Fruit fly (Drosophila melanogaster) whole organism, embryonic: ENCODE results near the gene CG10584.
A peak's percentile ranks its signal among the peaks of the same experiment; 100 is the strongest.

Experiments
- Abd-B ChIP-seq: fragments of 200-800 bp; sonication (Bioruptor generic); optimal IDR thresholded peaks from 2 replicates; lab custom pipeline; 2018; ENCODE audit warnings: missing biosample characterization, mild to moderate bottlenecking, missing genetic modification characterization, moderate library complexity
- Aef1 ChIP-seq: fragments of 200-800 bp; sonication (Bioruptor generic); IDR thresholded peaks from 3 replicates; pipeline ENCODE4 v1.3.6; 2022; ENCODE audit warnings: missing biosample characterization, missing genetic modification characterization
- CG10959 ChIP-seq: fragments of 200-800 bp; sonication (Bioruptor generic); IDR thresholded peaks from 2 replicates; pipeline ENCODE4 v1.3.6; 2022; ENCODE audit warnings: missing biosample characterization, missing genetic modification characterization
- CG12071 ChIP-seq: fragments of 200-800 bp; sonication (Bioruptor generic); optimal IDR thresholded peaks from 3 replicates; lab custom pipeline; 2018; ENCODE audit warnings: missing biosample characterization, mild to moderate bottlenecking, missing genetic modification characterization
- CG12155 ChIP-seq: fragments of 200-800 bp; sonication (Bioruptor generic); optimal IDR thresholded peaks from 3 replicates; lab custom pipeline; 2016; ENCODE audit warnings: missing biosample characterization, missing genetic modification characterization
- CG1233 ChIP-seq: fragments of 200-800 bp; sonication (Bioruptor generic); optimal IDR thresholded peaks from 4 replicates; lab custom pipeline; 2018; ENCODE audit warnings: missing biosample characterization, mild to moderate bottlenecking, missing genetic modification characterization
- CG13296 ChIP-seq: fragments of 200-800 bp; sonication (Bioruptor generic); optimal IDR thresholded peaks from 3 replicates; lab custom pipeline; 2018; ENCODE audit warnings: missing biosample characterization, mild to moderate bottlenecking, missing genetic modification characterization
- CG13775 ChIP-seq: fragments of 200-800 bp; sonication (Bioruptor generic); optimal IDR thresholded peaks from 3 replicates; lab custom pipeline; 2017; ENCODE audit warnings: missing biosample characterization, mild to moderate bottlenecking, missing genetic modification characterization
- CG1529 ChIP-seq: fragments of 200-800 bp; sonication (Bioruptor generic); optimal IDR thresholded peaks from 3 replicates; lab custom pipeline; 2018; ENCODE audit warnings: missing biosample characterization, missing genetic modification characterization
- CG1603 ChIP-seq: fragments of 200-800 bp; sonication (Bioruptor generic); optimal IDR thresholded peaks from 2 replicates; lab custom pipeline; 2019; ENCODE audit warnings: missing biosample characterization, mild to moderate bottlenecking, missing genetic modification characterization, moderate library complexity
- CG17802 ChIP-seq: fragments of 200-800 bp; sonication (Bioruptor generic); optimal IDR thresholded peaks from 2 replicates; lab custom pipeline; 2018; ENCODE audit warnings: missing biosample characterization, mild to moderate bottlenecking, missing genetic modification characterization, moderate library complexity
- CG18599 ChIP-seq: fragments of 200-800 bp; sonication (Bioruptor generic); optimal IDR thresholded peaks from 3 replicates; lab custom pipeline; 2017; ENCODE audit warnings: missing biosample characterization, missing genetic modification characterization, mild to moderate bottlenecking, moderate library complexity, missing genetic modification reagents
- CG2712 ChIP-seq: fragments of 200-800 bp; optimal IDR thresholded peaks from 3 replicates; lab custom pipeline; 2019; ENCODE audit warnings: missing biosample characterization, mild to moderate bottlenecking, missing genetic modification characterization, moderate library complexity
- CG30403 ChIP-seq: fragments of 200-800 bp; sonication (Bioruptor generic); optimal IDR thresholded peaks from 3 replicates; lab custom pipeline; 2016; ENCODE audit warnings: missing biosample characterization, missing genetic modification characterization
- CG3065 ChIP-seq: fragments of 200-800 bp; sonication (Bioruptor generic); optimal IDR thresholded peaks from 2 replicates; lab custom pipeline; 2016; ENCODE audit warnings: missing biosample characterization, missing genetic modification characterization
- CG3163 ChIP-seq: fragments of 200-800 bp; sonication (Bioruptor generic); optimal IDR thresholded peaks from 3 replicates; lab custom pipeline; 2016; ENCODE audit warnings: missing biosample characterization, missing genetic modification characterization
- CG4707 ChIP-seq: fragments of 200-800 bp; sonication (Bioruptor generic); optimal IDR thresholded peaks from 2 replicates; lab custom pipeline; 2018; ENCODE audit warnings: missing biosample characterization, mild to moderate bottlenecking, missing genetic modification characterization, moderate library complexity
- CG4854 ChIP-seq: fragments of 200-800 bp; sonication (Bioruptor generic); optimal IDR thresholded peaks from 2 replicates; lab custom pipeline; 2016; ENCODE audit warnings: missing biosample characterization, missing genetic modification characterization, inconsistent platforms
- CG9797 ChIP-seq: fragments of 200-800 bp; sonication (Bioruptor generic); optimal IDR thresholded peaks from 3 replicates; lab custom pipeline; 2018; ENCODE audit warnings: missing biosample characterization, mild to moderate bottlenecking, missing genetic modification characterization
- CoRest ChIP-seq: fragments of 200-800 bp; sonication (Bioruptor generic); optimal IDR thresholded peaks from 3 replicates; lab custom pipeline; 2018; ENCODE audit warnings: missing biosample characterization, mild to moderate bottlenecking, missing genetic modification characterization, moderate library complexity
- Dp ChIP-seq: fragments of 200-800 bp; sonication (Bioruptor generic); optimal IDR thresholded peaks from 2 replicates; lab custom pipeline; 2018; ENCODE audit warnings: missing biosample characterization, mild to moderate bottlenecking, missing genetic modification characterization, moderate library complexity
- Dref ChIP-seq: fragments of 200-800 bp; sonication (Bioruptor generic); IDR thresholded peaks from 2 replicates; pipeline ENCODE4 v1.3.6; 2022; ENCODE audit warnings: missing biosample characterization, missing genetic modification characterization
- ERR ChIP-seq: fragments of 200-800 bp; sonication (Bioruptor generic); optimal IDR thresholded peaks from 2 replicates; lab custom pipeline; 2016; ENCODE audit warnings: missing biosample characterization, missing genetic modification characterization
- Eip74EF ChIP-seq, 2 experiments: fragments of 200-800 bp in 1 of 2; fragments of >200 bp in 1 of 2; sonication (Bioruptor generic) in 1 of 2; optimal IDR thresholded peaks; 2 replicates each; lab custom pipeline; 2017 to 2019; ENCODE audit warnings: missing biosample characterization in 2 of 2, missing genetic modification characterization in 2 of 2, mild to moderate bottlenecking in 1 of 2, moderate library complexity in 1 of 2
- Elba2 ChIP-seq: fragments of 200-800 bp; sonication (Bioruptor generic); optimal IDR thresholded peaks from 3 replicates; lab custom pipeline; 2016; ENCODE audit warnings: missing biosample characterization, missing genetic modification characterization
- Fer1 ChIP-seq: fragments of 200-800 bp; sonication (Bioruptor generic); optimal IDR thresholded peaks from 2 replicates; lab custom pipeline; 2017; ENCODE audit warnings: missing biosample characterization, mild to moderate bottlenecking, missing genetic modification characterization
- Gsc ChIP-seq: fragments of 200-800 bp; sonication (Bioruptor generic); IDR thresholded peaks from 2 replicates; pipeline ENCODE4 v1.3.6; 2022; ENCODE audit warnings: missing biosample characterization, missing genetic modification characterization
- Lim3 ChIP-seq: fragments of 200-800 bp; sonication (Bioruptor generic); IDR thresholded peaks from 2 replicates; pipeline ENCODE4 v1.3.6; 2022; ENCODE audit warnings: missing biosample characterization, missing genetic modification characterization
- Ravus ChIP-seq: fragments of 200-800 bp; sonication (Bioruptor generic); IDR thresholded peaks from 2 replicates; pipeline ENCODE4 v1.3.6; 2022; ENCODE audit warnings: missing biosample characterization, missing genetic modification characterization
- Scr ChIP-seq: fragments of 200-800 bp; sonication (Bioruptor generic); IDR thresholded peaks from 2 replicates; pipeline ENCODE4 v1.3.6; 2022; ENCODE audit warnings: missing biosample characterization, missing genetic modification characterization; ENCODE audit not compliant: partially characterized antibody
- Xbp1 ChIP-seq: fragments of 200-800 bp; sonication (Bioruptor generic); optimal IDR thresholded peaks from 3 replicates; lab custom pipeline; 2016; ENCODE audit warnings: missing biosample characterization, mild to moderate bottlenecking, missing genetic modification characterization
- ab ChIP-seq: fragments of 200-800 bp; sonication (Bioruptor generic); optimal IDR thresholded peaks from 2 replicates; lab custom pipeline; 2016; ENCODE audit warnings: missing biosample characterization, missing genetic modification characterization
- ac ChIP-seq: fragments of 200-800 bp; sonication (Bioruptor generic); optimal IDR thresholded peaks from 3 replicates; lab custom pipeline; 2017; ENCODE audit warnings: missing biosample characterization, mild to moderate bottlenecking, missing genetic modification characterization
- chn ChIP-seq: fragments of 200-800 bp; sonication (Bioruptor generic); optimal IDR thresholded peaks from 2 replicates; lab custom pipeline; 2016; ENCODE audit warnings: missing biosample characterization, missing genetic modification characterization
- crc ChIP-seq: fragments of 200-800 bp; sonication (Bioruptor generic); optimal IDR thresholded peaks from 2 replicates; lab custom pipeline; 2016; ENCODE audit warnings: missing biosample characterization, missing genetic modification characterization
- dm ChIP-seq: fragments of 200-800 bp; sonication (Bioruptor generic); optimal IDR thresholded peaks from 3 replicates; lab custom pipeline; 2016; ENCODE audit warnings: missing biosample characterization, missing genetic modification characterization
- gce ChIP-seq: fragments of 200-800 bp; sonication (Bioruptor generic); IDR thresholded peaks from 3 replicates; pipeline ENCODE4 v1.3.6; 2022; ENCODE audit warnings: missing biosample characterization, missing genetic modification characterization
- gsb-n ChIP-seq: fragments of 200-800 bp; sonication (Bioruptor generic); optimal IDR thresholded peaks from 3 replicates; lab custom pipeline; 2018; ENCODE audit warnings: missing biosample characterization, mild to moderate bottlenecking, missing genetic modification characterization
- h ChIP-seq: fragments of >200 bp; optimal IDR thresholded peaks from 2 replicates; lab custom pipeline; 2017
- inv ChIP-seq: fragments of 200-800 bp; sonication (Bioruptor generic); IDR thresholded peaks from 2 replicates; pipeline ENCODE4 v1.3.6; 2022; ENCODE audit warnings: missing biosample characterization, missing genetic modification characterization; ENCODE audit not compliant: partially characterized antibody
- lbe ChIP-seq: fragments of 200-800 bp; sonication (Bioruptor generic); optimal IDR thresholded peaks from 2 replicates; lab custom pipeline; 2016; ENCODE audit warnings: missing biosample characterization, mild to moderate bottlenecking, missing genetic modification characterization
- pfk ChIP-seq: fragments of 200-800 bp; sonication (Bioruptor generic); optimal IDR thresholded peaks from 2 replicates; lab custom pipeline; 2018; ENCODE audit warnings: missing biosample characterization, mild to moderate bottlenecking, missing genetic modification characterization, moderate library complexity
- psq ChIP-seq: fragments of 200-800 bp; sonication (Bioruptor generic); optimal IDR thresholded peaks from 2 replicates; lab custom pipeline; 2017; ENCODE audit warnings: missing biosample characterization, missing genetic modification characterization
- scrt ChIP-seq: fragments of 200-800 bp; sonication (Bioruptor generic); optimal IDR thresholded peaks from 2 replicates; lab custom pipeline; 2018; ENCODE audit warnings: missing biosample characterization, mild to moderate bottlenecking, missing genetic modification characterization, moderate library complexity
- sens ChIP-seq: fragments of 200-800 bp; sonication (Bioruptor generic); peaks from one replicate; lab custom pipeline; 2016; ENCODE audit warnings: missing biosample characterization, missing genetic modification characterization
- tgo ChIP-seq: fragments of 200-800 bp; sonication (Bioruptor generic); IDR thresholded peaks from 3 replicates; pipeline ENCODE4 v1.3.6; 2022; ENCODE audit warnings: missing biosample characterization, missing genetic modification characterization
- trem ChIP-seq: fragments of 200-800 bp; optimal IDR thresholded peaks from 3 replicates; lab custom pipeline; 2019; ENCODE audit warnings: missing biosample characterization, mild to moderate bottlenecking, missing genetic modification characterization, moderate library complexity
- ttk ChIP-seq: fragments of 200-800 bp; sonication (Bioruptor generic); IDR thresholded peaks from 2 replicates; pipeline ENCODE4 v2.1.2; 2022; ENCODE audit warnings: missing biosample characterization, missing genetic modification characterization
- unc-4 ChIP-seq: fragments of 200-800 bp; sonication (Bioruptor generic); IDR thresholded peaks from 2 replicates; pipeline ENCODE4 v1.3.6; 2022; ENCODE audit warnings: missing biosample characterization, missing genetic modification characterization; ENCODE audit not compliant: partially characterized antibody
- vvl ChIP-seq: fragments of 200-800 bp; sonication (Bioruptor generic); IDR thresholded peaks from 2 replicates; pipeline ENCODE4 v1.3.6; 2022; ENCODE audit warnings: missing biosample characterization, missing genetic modification characterization

The CG10584 gene

DNA sequence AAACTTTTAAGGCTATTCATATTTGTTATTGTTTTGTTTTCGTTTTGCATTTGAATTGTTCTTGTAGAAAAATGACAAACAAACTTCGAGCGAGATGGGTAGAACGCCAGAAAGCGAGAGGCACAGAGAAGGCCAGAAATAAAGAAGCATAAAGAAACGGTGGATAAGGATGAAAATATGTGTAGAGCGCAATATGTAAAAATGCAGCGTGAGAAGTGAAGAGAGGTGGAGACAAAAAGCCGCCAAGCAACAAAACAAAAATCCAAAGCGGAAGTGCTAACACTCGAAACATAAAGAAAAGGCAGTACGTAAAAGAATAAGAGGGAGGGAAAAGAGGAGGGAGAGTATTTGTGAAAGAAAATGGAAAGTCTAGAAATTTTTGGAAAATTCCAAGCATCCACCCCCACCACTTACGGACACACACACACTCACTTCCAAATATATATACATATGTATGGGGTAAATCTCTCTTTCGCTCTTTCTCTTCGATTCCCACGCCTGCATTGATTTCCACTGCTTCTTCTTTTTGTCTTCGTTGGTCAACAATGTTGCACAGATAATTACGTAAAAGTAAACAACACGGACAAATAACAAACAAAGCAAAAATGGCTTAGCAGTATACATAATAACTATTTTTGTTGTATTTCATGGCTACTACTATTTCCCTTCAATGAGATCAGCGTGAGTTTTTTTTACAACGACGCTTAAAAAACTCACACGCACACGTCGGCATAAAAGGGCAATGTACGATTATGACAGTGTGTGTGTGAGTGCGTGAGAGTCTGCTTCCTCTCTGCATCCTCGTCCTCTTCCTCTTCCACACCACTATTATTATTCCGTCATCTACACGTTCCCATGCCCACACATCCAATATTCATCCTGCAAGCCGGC, 23.6 kb downstream of the CG10584 start (continued):
- TF ChIP-seq inv (no peak), CG12071 (GFP tag; lab: Kevin White, UChicago) (no peak), crc (GFP tag; lab: Kevin White, UChicago) (no peak), CG13296 (GFP tag; lab: Kevin White, UChicago) (no peak), CG9797 (GFP tag; lab: Kevin White, UChicago) (no peak), ab (GFP tag; lab: Kevin White, UChicago) (no peak), ac (GFP tag; lab: Kevin White, UChicago) (peak; percentile 79), Ravus (GFP tag; lab: Robert Waterston, UW) (no peak), tgo (no peak), CG12155 (GFP tag; lab: Kevin White, UChicago) (no peak), CG4854 (no peak), trem (tag; lab: Kevin White, UChicago) (no peak), h (lab: Kevin White, UChicago) (no peak), ttk (GFP tag; lab: Robert Waterston, UW) (no peak), Scr (GFP tag; lab: Robert Waterston, UW) (no peak), vvl (GFP tag; lab: Robert Waterston, UW) (no peak), sens (GFP tag; lab: Kevin White, UChicago) (peak; percentile 87), CG17802 (tag; lab: Kevin White, UChicago) (no peak), CG18599 (GFP tag; lab: Kevin White, UChicago) (no peak), Aef1 (GFP tag; lab: Robert Waterston, UW) (no peak), unc-4 (no peak), CoRest (tag; lab: Kevin White, UChicago) (no peak), pfk (no peak), Gsc (GFP tag; lab: Robert Waterston, UW) (no peak), CG1233 (GFP tag; lab: Kevin White, UChicago) (no peak), Fer1 (GFP tag; lab: Kevin White, UChicago) (no peak), CG10959 (GFP tag; lab: Robert Waterston, UW) (no peak), chn (GFP tag; lab: Kevin White, UChicago) (no peak), CG3163 (peak; percentile 67), Abd-B (GFP tag; lab: Kevin White, UChicago) (no peak), CG13775 (peak; percentile 38), Dref (GFP tag; lab: Robert Waterston, UW) (no peak), gce (GFP tag; lab: Robert Waterston, UW) (0 out of 3 replicates have a peak, but pooled peaks have one; percentile 9), lbe (GFP tag; lab: Kevin White, UChicago) (no peak), CG1603 (tag; lab: Kevin White, UChicago) (no peak), CG4707 (peak; percentile 28), ERR (peak; percentile 38), CG1529 (GFP tag; lab: Kevin White, UChicago) (peak; percentile 33), Xbp1 (GFP tag; lab: Kevin White, UChicago) (no peak), Elba2 (GFP tag; lab: Kevin White, UChicago) (no peak), Eip74EF (GFP tag; optimal IDR thresholded peaks at IDR 0.05; lab: Kevin White, UChicago) (no peak), CG2712 (tag; lab: Kevin White, UChicago) (no peak), dm (GFP tag; lab: Kevin White, UChicago) (no peak), gsb-n (tag; lab: Kevin White, UChicago) (peak; percentile 68), scrt (no peak), psq (GFP tag; lab: Kevin White, UChicago) (peak; percentile 94), Lim3 (GFP tag; lab: Robert Waterston, UW) (no peak), Dp (no peak), CG3065 (GFP tag; lab: Kevin White, UChicago) (no peak), CG30403 (GFP tag; lab: Kevin White, UChicago) (no peak)
